Worm (Caenorhabditis elegans) whole organism, L1 larva: ENCODE data around the gene lec-4.

ENCODE experiments used
- C04F5.9 ChIP-seq: sonication (generic microtip); optimal IDR thresholded peaks from 2 replicates; lab custom pipeline; 2016; ENCODE audit warnings: missing genetic modification characterization, missing compliant biosample characterization
- C16A3.4 ChIP-seq: fragments of 150-350 bp; optimal IDR thresholded peaks from 2 replicates; lab custom pipeline; 2014; ENCODE audit warnings: missing biosample characterization, missing genetic modification characterization
- C34B4.2 ChIP-seq: sonication (generic microtip); optimal IDR thresholded peaks from 2 replicates; lab custom pipeline; 2017; ENCODE audit warnings: mild to moderate bottlenecking, missing genetic modification characterization, missing compliant biosample characterization
- Y116A8C.19 ChIP-seq: sonication (generic microtip); optimal IDR thresholded peaks from 2 replicates; lab custom pipeline; 2016; ENCODE audit warnings: missing compliant biosample characterization, missing genetic modification characterization, borderline replicate concordance
- alr-1 ChIP-seq: fragments of 200-800 bp; sonication (Bioruptor generic); optimal IDR thresholded peaks from 2 replicates; lab custom pipeline; 2018; ENCODE audit warnings: borderline replicate concordance, mild to moderate bottlenecking, missing genetic modification characterization, missing compliant biosample characterization
- ama-1 ChIP-seq: fragments of 150-350 bp; optimal IDR thresholded peaks from 2 replicates; lab custom pipeline; 2014
- blmp-1 ChIP-seq: fragments of 150-350 bp; optimal IDR thresholded peaks from 2 replicates; lab custom pipeline; 2014; ENCODE audit warnings: missing biosample characterization, missing genetic modification characterization
- ceh-82 ChIP-seq, 3 experiments: fragments of 150-350 bp in 1 of 3; sonication (generic microtip) in 2 of 3; optimal IDR thresholded peaks; 2 replicates each; lab custom pipeline; 2014 to 2017; ENCODE audit warnings: missing biosample characterization in 3 of 3, missing genetic modification characterization in 3 of 3
- ceh-90 ChIP-seq: sonication (generic microtip); optimal IDR thresholded peaks from 2 replicates; lab custom pipeline; 2016; ENCODE audit warnings: missing genetic modification characterization, missing compliant biosample characterization
- efl-3 ChIP-seq: fragments of 200-800 bp; sonication (Bioruptor generic); optimal IDR thresholded peaks from 2 replicates; lab custom pipeline; 2018; ENCODE audit warnings: mild to moderate bottlenecking, missing genetic modification characterization, missing compliant biosample characterization
- elt-2 ChIP-seq: sonication (generic microtip); optimal IDR thresholded peaks from 2 replicates; lab custom pipeline; 2016; ENCODE audit warnings: missing genetic modification characterization, mild to moderate bottlenecking, inconsistent platforms, missing compliant biosample characterization, missing genetic modification reagents
- fkh-8 ChIP-seq: sonication (generic microtip); optimal IDR thresholded peaks from 2 replicates; lab custom pipeline; 2016; ENCODE audit warnings: mild to moderate bottlenecking, missing genetic modification characterization, missing compliant biosample characterization
- fos-1 ChIP-seq: fragments of 150-350 bp; optimal IDR thresholded peaks from 2 replicates; lab custom pipeline; 2014; ENCODE audit warnings: missing biosample characterization, missing genetic modification characterization
- jun-1 ChIP-seq: fragments of 150-350 bp; optimal IDR thresholded peaks from 2 replicates; lab custom pipeline; 2014; ENCODE audit warnings: missing biosample characterization, missing genetic modification reagents, missing genetic modification characterization
- lin-14 ChIP-seq: fragments of 200-800 bp; sonication (Bioruptor generic); optimal IDR thresholded peaks from 2 replicates; lab custom pipeline; 2018; ENCODE audit warnings: mild to moderate bottlenecking, missing genetic modification characterization, moderate library complexity, missing compliant biosample characterization
- lin-39 ChIP-seq: fragments of 150-350 bp; optimal IDR thresholded peaks from 2 replicates; lab custom pipeline; 2014; ENCODE audit warnings: missing biosample characterization, missing genetic modification reagents, missing genetic modification characterization
- lsy-2 ChIP-seq, 2 experiments: fragments of 150-350 bp; optimal IDR thresholded peaks; 2 replicates each; lab custom pipeline; 2014; ENCODE audit warnings: missing biosample characterization in 2 of 2, missing genetic modification characterization in 2 of 2
- mdl-1 ChIP-seq, 2 experiments: fragments of 150-350 bp; optimal IDR thresholded peaks; 2 replicates each; lab custom pipeline; 2014 to 2017; ENCODE audit warnings: missing biosample characterization in 2 of 2, missing genetic modification characterization in 2 of 2, inconsistent platforms in 1 of 2
- mep-1 ChIP-seq: fragments of 150-350 bp; optimal IDR thresholded peaks from 2 replicates; lab custom pipeline; 2014; ENCODE audit warnings: missing biosample characterization, missing genetic modification characterization
- nhr-12 ChIP-seq: sonication (generic microtip); optimal IDR thresholded peaks from 2 replicates; lab custom pipeline; 2017; ENCODE audit warnings: missing biosample characterization, missing genetic modification characterization
- nhr-19 ChIP-seq: fragments of 200-800 bp; sonication (Bioruptor generic); conservative IDR thresholded peaks from 2 replicates; pipeline ENCODE4 v1.3.6; 2022; ENCODE audit warnings: missing genetic modification characterization, missing compliant biosample characterization
- nhr-237 ChIP-seq: fragments of 150-350 bp; optimal IDR thresholded peaks from 2 replicates; lab custom pipeline; 2014; ENCODE audit warnings: missing biosample characterization, missing genetic modification characterization
- nhr-71 ChIP-seq: sonication (generic microtip); optimal IDR thresholded peaks from 2 replicates; lab custom pipeline; 2016; ENCODE audit warnings: mild to moderate bottlenecking, missing genetic modification characterization, moderate library complexity, missing compliant biosample characterization
- nhr-76 ChIP-seq: sonication (generic microtip); optimal IDR thresholded peaks from 2 replicates; lab custom pipeline; 2017; ENCODE audit warnings: missing biosample characterization, missing genetic modification characterization
- nhr-84 ChIP-seq: sonication (generic microtip); optimal IDR thresholded peaks from 2 replicates; lab custom pipeline; 2017; ENCODE audit warnings: missing biosample characterization, missing genetic modification characterization
- nhr-85 ChIP-seq: sonication (generic microtip); peaks from one replicate; lab custom pipeline; 2016; ENCODE audit warnings: missing genetic modification characterization, inconsistent platforms, missing compliant biosample characterization
- pag-3 ChIP-seq: sonication (generic microtip); optimal IDR thresholded peaks from 2 replicates; lab custom pipeline; 2017; ENCODE audit warnings: missing genetic modification characterization, mild to moderate bottlenecking, missing compliant biosample characterization, antibody characterized with exemption, borderline replicate concordance; ENCODE audit not compliant: insufficient read depth
- pax-3 ChIP-seq: fragments of 200-800 bp; sonication (Bioruptor generic); optimal IDR thresholded peaks from 2 replicates; lab custom pipeline; 2018; ENCODE audit warnings: mild to moderate bottlenecking, missing genetic modification characterization, moderate library complexity, missing compliant biosample characterization
- rnt-1 ChIP-seq: sonication (generic microtip); optimal IDR thresholded peaks from 2 replicates; lab custom pipeline; 2016; ENCODE audit warnings: mild to moderate bottlenecking, missing genetic modification characterization, moderate library complexity, missing compliant biosample characterization
- snu-23 ChIP-seq: sonication (generic microtip); optimal IDR thresholded peaks from 2 replicates; lab custom pipeline; 2016; ENCODE audit warnings: missing genetic modification characterization, missing compliant biosample characterization
- sox-4 ChIP-seq: sonication (generic microtip); optimal IDR thresholded peaks from 2 replicates; lab custom pipeline; 2016; ENCODE audit warnings: missing genetic modification characterization, missing compliant biosample characterization
- sptf-1 ChIP-seq: fragments of 150-350 bp; optimal IDR thresholded peaks from 2 replicates; lab custom pipeline; 2014; ENCODE audit warnings: missing biosample characterization, missing genetic modification characterization
- sup-37 ChIP-seq: fragments of 200-800 bp; sonication (Bioruptor generic); optimal IDR thresholded peaks from 2 replicates; lab custom pipeline; 2018; ENCODE audit warnings: mild to moderate bottlenecking, missing genetic modification characterization, missing compliant biosample characterization
- tbx-2 ChIP-seq: sonication (generic microtip); optimal IDR thresholded peaks from 2 replicates; lab custom pipeline; 2016; ENCODE audit warnings: missing genetic modification characterization, missing compliant biosample characterization
- tlp-1 ChIP-seq: fragments of 150-350 bp; optimal IDR thresholded peaks from 2 replicates; lab custom pipeline; 2014; ENCODE audit warnings: missing biosample characterization, missing genetic modification characterization
- unc-130 ChIP-seq: fragments of 150-350 bp; optimal IDR thresholded peaks from 2 replicates; lab custom pipeline; 2017; ENCODE audit warnings: missing biosample characterization, missing genetic modification characterization, inconsistent platforms
- unc-86 ChIP-seq: sonication (generic microtip); optimal IDR thresholded peaks from 2 replicates; lab custom pipeline; 2016; ENCODE audit warnings: missing genetic modification characterization, missing compliant biosample characterization
- vab-15 ChIP-seq: sonication (generic microtip); optimal IDR thresholded peaks from 2 replicates; lab custom pipeline; 2017; ENCODE audit warnings: missing genotype, mild to moderate bottlenecking, missing genetic modification characterization, missing compliant biosample characterization
- ztf-11 ChIP-seq, 2 experiments: sonication (generic microtip); optimal IDR thresholded peaks; 2 replicates each; lab custom pipeline; 2016 to 2017; ENCODE audit warnings: missing genetic modification characterization in 2 of 2, missing biosample characterization in 1 of 2, missing compliant biosample characterization in 1 of 2

Gene lec-4

ce11 chrIII:3782853-3783252, 9.7 kb upstream of the lec-4 start (continued):
- TF ChIP-seq alr-1 (tag; lab: Kevin White, UChicago) (no peak), ceh-82 (tag; optimal IDR thresholded peaks at IDR 0.05; lab: Kevin White, UChicago) (no peak), tlp-1 (no peak), mep-1 (peak; percentile 20), ama-1 (lab: Kevin White, UChicago) (no peak), nhr-19 (GFP tag; lab: Robert Waterston, UW) (peak; percentile 53), C34B4.2 (tag; lab: Kevin White, UChicago) (no peak), ztf-11 (tag; optimal IDR thresholded peaks at IDR 0.05; lab: Kevin White, UChicago) (no peak), lin-14 (GFP tag; lab: Kevin White, UChicago) (peak; percentile 73), efl-3 (no peak), sup-37 (GFP tag; lab: Kevin White, UChicago) (no peak), nhr-85 (tag; lab: Kevin White, UChicago) (no peak), jun-1 (no peak)

- TF ChIP-seq rnt-1 = peak; percentile 66
- TF ChIP-seq tbx-2 (tag; lab: Kevin White, UChicago) = no peak
- TF ChIP-seq nhr-84 (tag; lab: Kevin White, UChicago) = no peak
- TF ChIP-seq vab-15 (tag; lab: Kevin White, UChicago) = no peak
- TF ChIP-seq lsy-2 (tag; optimal IDR thresholded peaks at IDR 0.05; lab: Kevin White, UChicago) = peak; percentile 8 to 20
- TF ChIP-seq pax-3 (tag; lab: Kevin White, UChicago) = no peak
- TF ChIP-seq sptf-1 (tag; lab: Kevin White, UChicago) = no peak
- no peak for TF ChIP-seq nhr-12 (tag; lab: Kevin White, UChicago)
- peak; percentile 52 for TF ChIP-seq lin-14 (GFP tag; lab: Kevin White, UChicago)
- TF ChIP-seq mdl-1 (tag; optimal IDR thresholded peaks at IDR 0.05; lab: Kevin White, UChicago) = peak in 1 of 2 experiments; percentile 46
- peak; percentile 58 for TF ChIP-seq nhr-71 (tag; lab: Kevin White, UChicago)
- TF ChIP-seq unc-130 (tag; lab: Kevin White, UChicago) = peak; percentile 27
- peak; percentile 21 for TF ChIP-seq snu-23
- TF ChIP-seq C16A3.4 (tag; lab: Kevin White, UChicago) = no peak
- no peak for TF ChIP-seq Y116A8C.19
- no peak for TF ChIP-seq alr-1 (tag; lab: Kevin White, UChicago)
- TF ChIP-seq, all 84 proteins: peak for 7
Observed at ce11 chrIII:3781827-3782226, 8.7 kb upstream of the lec-4 start.

- no peak for TF ChIP-seq nhr-237 (tag; lab: Kevin White, UChicago)
- TF ChIP-seq nhr-85 (tag; lab: Kevin White, UChicago) = peak; percentile 58
- TF ChIP-seq lin-14 (GFP tag; lab: Kevin White, UChicago) = peak; percentile 47
- TF ChIP-seq rnt-1 = peak; percentile 2
Observed at ce11 chrIII:3774550-3774949, 1.4 kb upstream of the lec-4 start.

- TF ChIP-seq lin-14 (GFP tag; lab: Kevin White, UChicago) (no peak), nhr-76 (tag; lab: Kevin White, UChicago) (no peak), ceh-90 (tag; lab: Kevin White, UChicago) (no peak), jun-1 (no peak), lin-39 (tag; lab: Kevin White, UChicago) (no peak), sox-4 (tag; lab: Kevin White, UChicago) (no peak), blmp-1 (no peak), pag-3 (no peak), C04F5.9 (no peak), C34B4.2 (tag; lab: Kevin White, UChicago) (no peak), unc-86 (tag; lab: Kevin White, UChicago) (no peak), fos-1 (tag; lab: Kevin White, UChicago) (no peak), elt-2 (tag; lab: Kevin White, UChicago) (no peak), fkh-8 (tag; lab: Kevin White, UChicago) (no peak)
Observed at ce11 chrIII:3768200-3768599, 4.9 kb downstream of the lec-4 start, which contains the start of gene gmeb-3. gmeb-3 (plus strand) TSS chrIII:3768500.
